Worm (Caenorhabditis elegans) whole organism, young adult: ENCODE measurements around the gene T20B12.5.

Experiments
- B0019.2 ChIP-seq: fragments of 200-800 bp; sonication (Bioruptor generic); conservative IDR thresholded peaks from 2 replicates; pipeline ENCODE4 v1.3.6; 2022; ENCODE audit warnings: missing genetic modification reagents, missing genetic modification characterization, missing compliant biosample characterization
- die-1 ChIP-seq: sonication (generic microtip); optimal IDR thresholded peaks from 2 replicates; lab custom pipeline; 2016; ENCODE audit warnings: missing genotype, mild to moderate bottlenecking, missing genetic modification characterization, missing compliant biosample characterization
- egl-44 ChIP-seq: fragments of 200-800 bp; sonication (Bioruptor generic); IDR thresholded peaks from 2 replicates; pipeline ENCODE4 v1.3.6; 2022; ENCODE audit warnings: missing genetic modification reagents, missing genetic modification characterization, missing compliant biosample characterization
- let-607 ChIP-seq, 2 experiments: fragments of 200-800 bp in 1 of 2; sonication (Bioruptor generic) in 1 of 2; sonication (generic microtip) in 1 of 2; optimal IDR thresholded peaks; 2 replicates each; lab custom pipeline; 2016 to 2018; ENCODE audit warnings: mild to moderate bottlenecking in 2 of 2, missing compliant biosample characterization in 2 of 2, missing genetic modification characterization in 2 of 2, moderate library complexity in 2 of 2, missing genotype in 1 of 2
- mcd-1 ChIP-seq: fragments of 200-800 bp; sonication (Bioruptor generic); IDR thresholded peaks from 2 replicates; pipeline ENCODE4 v1.3.6; 2022; ENCODE audit warnings: missing genetic modification reagents, missing genetic modification characterization, missing compliant biosample characterization
- tbp1 ChIP-seq: fragments of 200-800 bp; sonication (Bioruptor generic); optimal IDR thresholded peaks from 2 replicates; lab custom pipeline; 2018; ENCODE audit warnings: mild to moderate bottlenecking, missing genetic modification characterization, missing compliant biosample characterization
- unc-130 ChIP-seq: sonication (generic microtip); optimal IDR thresholded peaks from 2 replicates; lab custom pipeline; 2016; ENCODE audit warnings: missing genetic modification reagents, missing genetic modification characterization, missing compliant biosample characterization
- unc-62 ChIP-seq: fragments of 150-350 bp; optimal IDR thresholded peaks from 2 replicates; lab custom pipeline; 2014; ENCODE audit warnings: missing biosample characterization, missing genetic modification reagents, missing genetic modification characterization
- zim-3 ChIP-seq: sonication (generic microtip); optimal IDR thresholded peaks from 2 replicates; lab custom pipeline; 2017; ENCODE audit warnings: mild to moderate bottlenecking, missing genetic modification characterization, moderate library complexity, missing compliant biosample characterization

DNA sequence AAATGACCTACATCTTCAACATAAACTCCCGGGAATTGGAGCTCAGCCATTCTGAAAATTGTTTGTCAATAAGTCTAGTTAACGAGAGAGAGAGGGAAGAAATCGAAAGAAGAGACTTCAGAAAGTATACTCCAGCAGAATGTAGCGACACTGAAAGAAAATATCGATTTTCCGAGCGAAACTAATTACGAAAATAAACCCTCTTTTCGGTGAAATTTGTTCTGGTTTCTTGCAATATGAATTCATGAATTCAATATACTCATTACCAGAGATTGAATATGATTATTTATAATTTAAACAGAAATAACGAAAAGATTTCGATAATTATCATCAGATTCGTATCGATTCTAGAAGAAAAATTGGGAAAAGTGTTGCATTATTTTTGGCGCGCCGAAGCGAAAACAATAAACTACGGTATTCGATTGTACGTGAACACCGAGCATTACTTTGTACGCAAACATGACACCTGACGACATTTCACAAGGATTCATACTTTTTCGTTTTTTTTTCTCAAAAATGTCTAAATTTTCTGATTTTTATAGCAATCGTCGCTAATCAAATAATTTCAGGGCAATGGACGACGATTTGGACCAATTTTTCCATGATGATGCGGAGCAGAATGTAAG is 14.7 kb upstream of the T20B12.5 start, which contains the start of the genes hmg-4 and T20B12.3:
- TF ChIP-seq unc-62 (GFP tag; lab: Kevin White, UChicago) (no peak), unc-130 (GFP tag; lab: Kevin White, UChicago) (peak; percentile 14), egl-44 (GFP tag; lab: Robert Waterston, UW) (no peak), zim-3 (tag; lab: Kevin White, UChicago) (no peak), die-1 (tag; lab: Kevin White, UChicago) (no peak), B0019.2 (0 out of 2 replicates have a peak, but pooled peaks have one; percentile 36), let-607 (tag; optimal IDR thresholded peaks at IDR 0.05; lab: Kevin White, UChicago) (no peak), mcd-1 (GFP tag; lab: Robert Waterston, UW) (no peak), tbp1 (GFP tag; lab: Kevin White, UChicago) (peak; percentile 75)
